Worm (Caenorhabditis elegans): ENCODE results near the gene nuo-1.

DNA sequence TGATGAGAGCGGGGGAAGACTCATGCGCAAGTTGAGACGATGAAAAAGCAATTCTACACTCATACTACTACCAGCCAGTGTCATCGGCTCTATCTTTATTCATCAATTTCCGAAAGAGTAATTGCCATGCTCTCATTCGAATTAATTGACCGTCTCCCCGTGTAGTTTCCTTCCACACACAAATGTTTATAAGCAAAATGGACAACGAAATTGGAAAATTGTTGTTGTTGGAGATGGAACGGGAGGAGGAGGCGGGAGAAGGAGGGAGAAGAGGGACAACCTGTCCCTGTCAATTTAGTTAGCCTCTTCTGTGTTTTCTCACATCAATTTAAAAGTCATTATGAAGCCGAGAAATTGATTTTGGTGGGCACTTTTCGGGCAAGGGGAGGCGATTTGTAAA lies 25.1 kb upstream of the nuo-1 start:
- TF ChIP-seq dao-5 (tag; optimal IDR thresholded peaks at IDR 0.05): no peak
- TF ChIP-seq W03F9.2 (tag; optimal IDR thresholded peaks at IDR 0.05): no peak
- TF ChIP-seq him-1 (tag; optimal IDR thresholded peaks at IDR 0.05): no peak

Data from whole organism, L4/young adult.